Worm (Caenorhabditis elegans) whole organism, late embryonic: ENCODE data around the gene nhr-122.

Source experiments
- T23F11.4 ChIP-seq: fragments of 200-800 bp; sonication (Bioruptor generic); optimal IDR thresholded peaks from 2 replicates; lab custom pipeline; 2018; ENCODE audit warnings: mild to moderate bottlenecking, missing genetic modification characterization, missing compliant biosample characterization
- dve-1 ChIP-seq: sonication (generic microtip); optimal IDR thresholded peaks from 2 replicates; lab custom pipeline; 2017; ENCODE audit warnings: antibody characterized with exemption, mild to moderate bottlenecking, missing genetic modification characterization, missing compliant biosample characterization
- ets-4 ChIP-seq: sonication (generic microtip); optimal IDR thresholded peaks from 2 replicates; lab custom pipeline; 2016; ENCODE audit warnings: missing genetic modification characterization, missing compliant biosample characterization
- gmeb-2 ChIP-seq: sonication (generic microtip); optimal IDR thresholded peaks from 2 replicates; lab custom pipeline; 2016; ENCODE audit warnings: missing genetic modification characterization, inconsistent platforms, missing compliant biosample characterization
- nhr-11 ChIP-seq: fragments of 150-350 bp; optimal IDR thresholded peaks from 2 replicates; lab custom pipeline; 2014; ENCODE audit warnings: missing biosample characterization, missing genetic modification characterization
- pax-1 ChIP-seq: fragments of 150-350 bp; optimal IDR thresholded peaks from 2 replicates; lab custom pipeline; 2014; ENCODE audit warnings: missing biosample characterization, missing genetic modification characterization
- pha-2 ChIP-seq: sonication (generic microtip); optimal IDR thresholded peaks from 2 replicates; lab custom pipeline; 2017; ENCODE audit warnings: mild to moderate bottlenecking, missing genetic modification characterization, missing compliant biosample characterization
- pha-4 ChIP-seq: fragments of 150-350 bp; optimal IDR thresholded peaks from 2 replicates; lab custom pipeline; 2018; ENCODE audit warnings: missing biosample characterization, missing genetic modification reagents, missing genetic modification characterization
- pqm-1 ChIP-seq: sonication (generic microtip); optimal IDR thresholded peaks from 2 replicates; lab custom pipeline; 2016; ENCODE audit warnings: missing genetic modification characterization, missing compliant biosample characterization
- pros-1 ChIP-seq: fragments of 150-350 bp; optimal IDR thresholded peaks from 2 replicates; lab custom pipeline; 2014; ENCODE audit warnings: missing biosample characterization, missing genetic modification reagents, missing genetic modification characterization
- tbx-2 ChIP-seq: sonication (generic microtip); optimal IDR thresholded peaks from 2 replicates; lab custom pipeline; 2016; ENCODE audit warnings: missing genetic modification characterization, missing compliant biosample characterization

ce11 chrIV:1626342-1626855 is 12.7 kb downstream of the nhr-122 start, which contains the start of gene nhr-146:
- TF ChIP-seq ets-4 (tag; lab: Kevin White, UChicago) (no peak), pqm-1 (tag; lab: Kevin White, UChicago) (no peak), gmeb-2 (tag; lab: Kevin White, UChicago) (no peak), nhr-11 (tag; lab: Kevin White, UChicago) (no peak), pros-1 (tag; lab: Kevin White, UChicago) (no peak), T23F11.4 (no peak), pha-4 (tag; lab: Kevin White, UChicago) (no peak), dve-1 (no peak), pax-1 (tag; lab: Kevin White, UChicago) (no peak), pha-2 (tag; lab: Kevin White, UChicago) (no peak), tbx-2 (tag; lab: Kevin White, UChicago) (no peak)
